Worm (Caenorhabditis elegans): ENCODE data around the gene R144.12.

DNA sequence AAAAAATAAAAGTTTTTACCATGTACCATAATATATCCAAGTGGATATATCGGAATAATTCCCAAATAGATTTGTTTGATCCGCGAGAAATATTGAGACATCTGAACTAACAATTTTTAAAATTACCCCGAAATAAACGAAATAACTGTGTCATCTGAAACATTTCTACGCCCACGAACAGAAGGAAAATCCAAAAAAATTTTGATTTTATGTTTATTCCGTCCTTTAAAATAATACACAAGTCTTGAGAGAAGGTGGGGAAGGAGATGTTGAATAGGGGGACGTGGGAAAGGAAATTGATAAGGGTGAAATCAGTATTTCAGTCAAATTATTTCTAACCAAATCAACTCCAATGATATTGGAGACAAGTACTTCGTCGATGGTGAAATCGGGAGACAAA, 1.9 kb upstream of the R144.12 start, which contains the start of gene R144.11:
- TF ChIP-seq ets-7 (tag; optimal IDR thresholded peaks at IDR 0.05), result no peak
- no peak for TF ChIP-seq ama-1 (optimal IDR thresholded peaks at IDR 0.05)
- TF ChIP-seq hnd-1 (tag; optimal IDR thresholded peaks at IDR 0.05), result no peak
- no peak for TF ChIP-seq sea-1 (GFP tag; conservative IDR thresholded peaks at IDR 0.05)
- TF ChIP-seq scrt-1 (GFP tag; IDR thresholded peaks at IDR 0.05), result no peak
- TF ChIP-seq flt-1 (GFP tag; IDR thresholded peaks at IDR 0.05), result no peak
- no peak for TF ChIP-seq tra-4 (tag; optimal IDR thresholded peaks at IDR 0.05)
- TF ChIP-seq F13C5.2 (tag; optimal IDR thresholded peaks at IDR 0.05), result no peak
- no peak for TF ChIP-seq ceh-36 (tag; optimal IDR thresholded peaks at IDR 0.05)
- TF ChIP-seq ceh-13 (GFP tag; optimal IDR thresholded peaks at IDR 0.05), result no peak
